Worm (Caenorhabditis elegans): ENCODE data around the gene R02E4.2.

- TF ChIP-seq flt-1 (GFP tag; IDR thresholded peaks at IDR 0.05) (no peak), ref-1 (GFP tag; conservative IDR thresholded peaks at IDR 0.05) (no peak), cog-1 (tag; optimal IDR thresholded peaks at IDR 0.05) (no peak)
These were observed 2.8 kb upstream of the R02E4.2 start, which contains the start of gene R02E4.1 for ce11 chrX:4104435-4104834.
